Worm (Caenorhabditis elegans) whole organism, L3 larva: Measurements from ENCODE around the gene dbn-1.
A peak's percentile ranks its signal among the peaks of the same experiment; 100 is the strongest.

ENCODE experiments used
- R02D3.7 ChIP-seq: fragments of 150-350 bp; optimal IDR thresholded peaks from 2 replicates; lab custom pipeline; 2014; ENCODE audit warnings: missing biosample characterization, missing genetic modification characterization
- ceh-16 ChIP-seq: sonication (generic microtip); optimal IDR thresholded peaks from 2 replicates; lab custom pipeline; 2017; ENCODE audit warnings: missing biosample characterization, missing genetic modification characterization
- ceh-82 ChIP-seq: fragments of 150-350 bp; optimal IDR thresholded peaks from 2 replicates; lab custom pipeline; 2014; ENCODE audit warnings: missing biosample characterization, missing genetic modification characterization
- ceh-9 ChIP-seq: sonication (generic microtip); optimal IDR thresholded peaks from 2 replicates; lab custom pipeline; 2018; ENCODE audit warnings: missing biosample characterization, missing genetic modification characterization
- daf-12 ChIP-seq: fragments of 150-350 bp; optimal IDR thresholded peaks from 2 replicates; lab custom pipeline; 2014; ENCODE audit warnings: missing biosample characterization, missing genetic modification reagents, missing genetic modification characterization
- egl-27 ChIP-seq: sonication (generic microtip); optimal IDR thresholded peaks from 4 replicates; lab custom pipeline; 2017; ENCODE audit warnings: missing biosample characterization, missing genetic modification reagents, missing genetic modification characterization
- egl-5 ChIP-seq: fragments of 150-350 bp; optimal IDR thresholded peaks from 2 replicates; lab custom pipeline; 2017; ENCODE audit warnings: missing biosample characterization, missing genetic modification reagents, missing genetic modification characterization, inconsistent platforms
- elt-1 ChIP-seq: fragments of 150-350 bp; optimal IDR thresholded peaks from 2 replicates; lab custom pipeline; 2014; ENCODE audit warnings: missing biosample characterization, missing genetic modification characterization
- elt-2 ChIP-seq: sonication (generic microtip); optimal IDR thresholded peaks from 2 replicates; lab custom pipeline; 2016; ENCODE audit warnings: missing genetic modification reagents, mild to moderate bottlenecking, missing genetic modification characterization, missing compliant biosample characterization
- elt-3 ChIP-seq, 3 experiments: fragments of 150-350 bp in 1 of 3; sonication (generic microtip) in 2 of 3; optimal IDR thresholded peaks; 2 replicates in 2 of 3; 4 replicates in 1 of 3; lab custom pipeline; 2014 to 2017; ENCODE audit warnings: missing biosample characterization in 3 of 3, missing genetic modification characterization in 3 of 3
- eor-1 ChIP-seq, 2 experiments: fragments of 150-350 bp; optimal IDR thresholded peaks; 2 replicates each; lab custom pipeline; 2014 to 2018; ENCODE audit warnings: missing biosample characterization in 2 of 2, missing genetic modification characterization in 2 of 2
- fkh-10 ChIP-seq: sonication (generic microtip); optimal IDR thresholded peaks from 2 replicates; lab custom pipeline; 2017; ENCODE audit warnings: missing biosample characterization, missing genetic modification reagents, missing genetic modification characterization
- fkh-2 ChIP-seq: fragments of 150-350 bp; optimal IDR thresholded peaks from 2 replicates; lab custom pipeline; 2014; ENCODE audit warnings: missing biosample characterization, missing genetic modification reagents, missing genetic modification characterization
- hmg-11 ChIP-seq: sonication (generic microtip); optimal IDR thresholded peaks from 2 replicates; lab custom pipeline; 2016; ENCODE audit warnings: missing genetic modification characterization, missing compliant biosample characterization
- jun-1 ChIP-seq: fragments of 150-350 bp; optimal IDR thresholded peaks from 2 replicates; lab custom pipeline; 2014; ENCODE audit warnings: missing biosample characterization, missing genetic modification reagents, missing genetic modification characterization
- lin-39 ChIP-seq: fragments of 150-350 bp; optimal IDR thresholded peaks from 2 replicates; lab custom pipeline; 2018; ENCODE audit warnings: missing biosample characterization, missing genetic modification reagents, missing genetic modification characterization
- lsy-12 ChIP-seq: sonication (generic microtip); optimal IDR thresholded peaks from 2 replicates; lab custom pipeline; 2016; ENCODE audit warnings: mild to moderate bottlenecking, missing genetic modification characterization, missing compliant biosample characterization
- mdl-1 ChIP-seq: fragments of 150-350 bp; optimal IDR thresholded peaks from 2 replicates; lab custom pipeline; 2014; ENCODE audit warnings: missing biosample characterization, missing genetic modification characterization
- mml-1 ChIP-seq: fragments of 150-350 bp; sonication (generic microtip); optimal IDR thresholded peaks from 3 replicates; lab custom pipeline; 2014; ENCODE audit warnings: missing biosample characterization, missing genetic modification characterization
- nfya-1 ChIP-seq: sonication (generic microtip); optimal IDR thresholded peaks from 2 replicates; lab custom pipeline; 2017; ENCODE audit warnings: missing genetic modification characterization, mild to moderate bottlenecking, missing compliant biosample characterization, antibody characterized with exemption, moderate library complexity; ENCODE audit not compliant: insufficient read depth
- nhr-12 ChIP-seq: fragments of 150-350 bp; optimal IDR thresholded peaks from 2 replicates; lab custom pipeline; 2014; ENCODE audit warnings: missing biosample characterization, missing genetic modification characterization
- nhr-23 ChIP-seq: fragments of 150-350 bp; optimal IDR thresholded peaks from 2 replicates; lab custom pipeline; 2014; ENCODE audit warnings: missing biosample characterization, missing genetic modification reagents, missing genetic modification characterization
- nhr-237 ChIP-seq: fragments of 150-350 bp; optimal IDR thresholded peaks from 2 replicates; lab custom pipeline; 2014; ENCODE audit warnings: missing biosample characterization, missing genetic modification characterization
- nhr-25 ChIP-seq: sonication (generic microtip); optimal IDR thresholded peaks from 2 replicates; lab custom pipeline; 2017; ENCODE audit warnings: missing biosample characterization, missing genetic modification characterization
- nhr-28 ChIP-seq: fragments of 150-350 bp; optimal IDR thresholded peaks from 2 replicates; lab custom pipeline; 2014; ENCODE audit warnings: missing biosample characterization, missing genetic modification characterization
- nhr-43 ChIP-seq: sonication (generic microtip); optimal IDR thresholded peaks from 2 replicates; lab custom pipeline; 2016; ENCODE audit warnings: mild to moderate bottlenecking, missing genetic modification characterization, missing compliant biosample characterization; ENCODE audit not compliant: poor library complexity, severe bottlenecking
- nhr-76 ChIP-seq: fragments of 150-350 bp; sonication (generic microtip); optimal IDR thresholded peaks from 5 replicates; lab custom pipeline; 2014; ENCODE audit warnings: missing biosample characterization, missing genetic modification characterization
- pha-4 ChIP-seq: fragments of 150-350 bp; optimal IDR thresholded peaks from 2 replicates; lab custom pipeline; 2014; ENCODE audit warnings: missing biosample characterization, missing genetic modification reagents, missing genetic modification characterization
- pqm-1 ChIP-seq: fragments of 150-350 bp; optimal IDR thresholded peaks from 2 replicates; lab custom pipeline; 2017; ENCODE audit warnings: missing biosample characterization, missing genetic modification characterization, inconsistent platforms
- sea-2 ChIP-seq: fragments of 150-350 bp; sonication (generic microtip); optimal IDR thresholded peaks from 4 replicates; lab custom pipeline; 2014; ENCODE audit warnings: missing biosample characterization, missing genetic modification reagents, missing genetic modification characterization
- skn-1 ChIP-seq: fragments of 150-350 bp; optimal IDR thresholded peaks from 2 replicates; lab custom pipeline; 2014; ENCODE audit warnings: missing biosample characterization, missing genetic modification characterization
- snpc-4 ChIP-seq: fragments of 150-350 bp; optimal IDR thresholded peaks from 2 replicates; lab custom pipeline; 2014; ENCODE audit warnings: missing biosample characterization, missing genetic modification characterization
- unc-39 ChIP-seq: sonication (generic microtip); optimal IDR thresholded peaks from 4 replicates; lab custom pipeline; 2017; ENCODE audit warnings: missing biosample characterization, missing genetic modification characterization
- unc-62 ChIP-seq: fragments of 150-350 bp; sonication (generic microtip); optimal IDR thresholded peaks from 4 replicates; lab custom pipeline; 2014; ENCODE audit warnings: missing biosample characterization, missing genetic modification reagents, missing genetic modification characterization
- zag-1 ChIP-seq: fragments of 150-350 bp; optimal IDR thresholded peaks from 2 replicates; lab custom pipeline; 2014; ENCODE audit warnings: missing biosample characterization, missing genetic modification characterization
- ztf-11 ChIP-seq: fragments of 150-350 bp; optimal IDR thresholded peaks from 2 replicates; lab custom pipeline; 2014; ENCODE audit warnings: missing biosample characterization, missing genetic modification characterization
- ztf-4 ChIP-seq: fragments of 150-350 bp; optimal IDR thresholded peaks from 2 replicates; lab custom pipeline; 2014; ENCODE audit warnings: missing biosample characterization, missing genetic modification characterization

dbn-1 gene

DNA sequence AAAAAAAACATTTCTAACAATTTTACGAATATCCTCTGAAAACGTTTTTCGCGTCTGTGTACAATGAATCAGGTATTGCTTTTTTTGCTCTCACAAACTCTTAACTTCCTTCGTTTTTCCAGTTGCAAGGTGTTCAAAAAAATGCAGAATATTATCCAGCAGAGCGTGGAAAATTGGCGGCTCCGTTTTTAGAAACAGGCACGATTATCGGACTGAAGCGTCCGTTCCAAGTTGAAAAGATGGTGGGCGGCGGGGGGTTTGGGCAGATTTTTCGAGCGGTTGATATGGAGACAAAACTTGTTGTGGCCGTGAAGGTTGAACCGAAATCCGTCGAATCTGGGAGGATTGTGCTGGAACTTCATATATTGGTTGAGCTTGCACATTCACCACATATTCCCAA is 26.9 kb downstream of the dbn-1 start, which contains the start of gene W06F12.3:
Gene W06F12.3 (plus strand): TSS at position 23 of the 400 bp plus-strand sequence.
- TF ChIP-seq nhr-12 (tag; lab: Kevin White, UChicago) (no peak), skn-1 (tag; lab: Kevin White, UChicago) (no peak), pqm-1 (tag; lab: Kevin White, UChicago) (no peak), pha-4 (tag; lab: Kevin White, UChicago) (no peak), nhr-25 (tag; lab: Kevin White, UChicago) (no peak), ceh-82 (tag; lab: Kevin White, UChicago) (no peak), R02D3.7 (tag; lab: Kevin White, UChicago) (no peak)

DNA sequence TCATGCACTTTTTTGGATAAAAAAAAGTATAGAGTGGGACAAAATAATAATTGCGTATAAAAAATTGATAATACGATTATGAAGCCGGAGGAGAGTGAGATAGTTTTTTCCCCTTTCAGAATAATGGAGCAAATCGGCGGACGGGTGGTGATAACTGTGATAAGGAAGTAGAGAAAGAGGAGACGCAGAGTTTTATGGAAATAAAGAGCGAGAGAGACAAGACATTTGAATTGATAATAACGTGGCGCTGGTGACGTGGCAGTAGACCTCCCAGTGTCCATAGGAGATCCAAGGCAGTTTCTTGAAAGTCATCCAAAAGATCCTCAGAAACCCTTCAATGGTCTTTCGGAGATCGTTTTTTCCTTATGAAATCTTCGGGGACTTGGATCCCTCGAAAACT is 28.0 kb downstream of the dbn-1 start:
- no peak for TF ChIP-seq hmg-11 (tag; lab: Kevin White, UChicago)
- TF ChIP-seq elt-2 (tag; lab: Kevin White, UChicago) = peak; percentile 92
- no peak for TF ChIP-seq unc-62
- TF ChIP-seq nhr-23 (tag; lab: Kevin White, UChicago) = no peak
- TF ChIP-seq nhr-28 (tag; lab: Kevin White, UChicago) = no peak
- TF ChIP-seq fkh-2 (tag; lab: Kevin White, UChicago) = no peak
- TF ChIP-seq eor-1 (tag; optimal IDR thresholded peaks at IDR 0.05; lab: Kevin White, UChicago) = no peak
- TF ChIP-seq nhr-237 (tag; lab: Kevin White, UChicago) = no peak
- TF ChIP-seq nhr-12 (tag; lab: Kevin White, UChicago) = no peak
- no peak for TF ChIP-seq mml-1 (tag; lab: Kevin White, UChicago)
- TF ChIP-seq fkh-10 (GFP tag; lab: Kevin White, UChicago) = no peak
- no peak for TF ChIP-seq nhr-43 (tag; lab: Kevin White, UChicago)
- TF ChIP-seq nhr-76 (tag; lab: Kevin White, UChicago) = no peak
- TF ChIP-seq egl-27 (tag; lab: Kevin White, UChicago) = no peak
- no peak for TF ChIP-seq daf-12
- TF ChIP-seq ceh-9 (tag; lab: Kevin White, UChicago) = no peak
- TF ChIP-seq ztf-4 (tag; lab: Kevin White, UChicago) = no peak
- TF ChIP-seq pha-4 (tag; lab: Kevin White, UChicago) = peak; percentile 30
- TF ChIP-seq pqm-1 (tag; lab: Kevin White, UChicago) = peak; percentile 85
- no peak for TF ChIP-seq R02D3.7 (tag; lab: Kevin White, UChicago)
- TF ChIP-seq jun-1 = peak; percentile 29
- no peak for TF ChIP-seq nhr-25 (tag; lab: Kevin White, UChicago)
- TF ChIP-seq elt-1 (tag; lab: Kevin White, UChicago) = no peak
- TF ChIP-seq lsy-12 = no peak
- TF ChIP-seq zag-1 (tag; lab: Kevin White, UChicago) = no peak
- TF ChIP-seq snpc-4 (tag; lab: Kevin White, UChicago) = no peak

DNA sequence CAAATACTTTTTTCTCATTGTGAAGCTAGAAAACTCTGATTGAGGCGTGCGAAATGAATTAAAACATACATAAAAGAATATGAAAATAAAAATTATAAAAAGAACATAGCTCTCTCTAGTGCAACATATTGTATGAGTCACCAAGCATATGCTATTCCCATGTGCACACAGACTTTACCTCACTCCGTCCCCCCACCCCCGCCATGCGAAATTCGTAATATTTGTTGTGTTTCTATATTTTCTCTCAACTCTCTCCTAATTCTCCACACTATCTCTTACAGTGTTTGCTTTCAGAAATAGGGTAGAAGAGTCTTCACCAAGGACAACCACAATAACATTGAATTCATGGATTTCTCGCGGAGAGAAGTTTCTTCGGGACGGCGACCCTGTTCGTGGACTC is 29.2 kb downstream of the dbn-1 start:
- TF ChIP-seq unc-39 (tag; lab: Kevin White, UChicago) (no peak), ztf-4 (tag; lab: Kevin White, UChicago) (no peak), pqm-1 (tag; lab: Kevin White, UChicago) (peak; percentile 51), skn-1 (tag; lab: Kevin White, UChicago) (no peak), pha-4 (tag; lab: Kevin White, UChicago) (peak; percentile 75)
- TF ChIP-seq, all 47 proteins: peak for 2

DNA sequence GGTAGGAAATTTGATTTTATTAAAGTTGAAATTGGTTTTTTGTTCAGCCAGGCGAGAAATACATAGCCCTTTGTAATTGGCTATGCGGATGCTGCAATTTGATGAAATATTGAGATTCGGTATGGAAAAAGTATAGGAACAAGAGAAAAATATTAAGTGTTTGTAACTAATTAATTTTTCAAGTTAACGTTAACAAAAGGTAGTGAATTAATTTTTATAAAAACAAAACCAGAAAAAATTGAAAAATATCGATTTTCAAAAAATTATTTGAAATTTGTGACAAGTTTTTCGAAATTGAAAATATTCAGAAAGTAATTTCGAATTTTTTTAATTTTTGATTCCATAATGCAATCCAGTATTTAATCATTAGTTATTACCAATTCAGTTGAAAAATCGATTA is 30.3 kb downstream of the dbn-1 start, which contains the start of gene W06F12.2:
Gene W06F12.2 (minus strand): TSS at position 101 of the 400 bp plus-strand sequence.
- TF ChIP-seq jun-1 = no peak
- TF ChIP-seq elt-3 (tag; optimal IDR thresholded peaks at IDR 0.05; lab: Kevin White, UChicago) = no peak
- TF ChIP-seq mdl-1 (tag; lab: Kevin White, UChicago) = no peak
- no peak for TF ChIP-seq nfya-1 (tag; lab: Kevin White, UChicago)
- TF ChIP-seq sea-2 (GFP tag; lab: Kevin White, UChicago) = no peak

DNA sequence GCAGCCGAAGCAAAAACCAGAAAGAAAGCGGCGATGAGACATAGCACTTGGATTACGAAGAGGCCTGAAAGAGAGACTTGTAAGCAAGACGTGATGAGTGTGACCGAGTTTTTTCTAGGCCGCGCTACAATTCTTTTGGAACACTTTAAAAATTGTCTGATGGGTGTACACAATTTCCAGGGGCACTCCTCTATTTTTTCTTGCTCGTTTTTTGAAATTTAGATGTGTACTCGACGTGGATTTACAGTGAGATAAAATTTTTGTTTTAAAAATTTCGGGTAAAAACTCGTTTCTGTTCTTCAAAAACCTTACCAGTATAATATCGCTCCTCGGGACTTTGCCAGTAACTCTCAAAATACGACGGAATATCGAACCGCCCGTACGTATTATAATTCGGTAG is 32.1 kb downstream of the dbn-1 start:
- no peak for TF ChIP-seq pqm-1 (tag; lab: Kevin White, UChicago)
- no peak for TF ChIP-seq nhr-12 (tag; lab: Kevin White, UChicago)
- no peak for TF ChIP-seq elt-2 (tag; lab: Kevin White, UChicago)
- TF ChIP-seq ztf-4 (tag; lab: Kevin White, UChicago) = no peak
- TF ChIP-seq ztf-11 (tag; lab: Kevin White, UChicago) = no peak
- TF ChIP-seq unc-39 (tag; lab: Kevin White, UChicago) = no peak
- no peak for TF ChIP-seq egl-5
- TF ChIP-seq zag-1 (tag; lab: Kevin White, UChicago) = no peak
- TF ChIP-seq skn-1 (tag; lab: Kevin White, UChicago) = no peak
- TF ChIP-seq ceh-16 (tag; lab: Kevin White, UChicago) = no peak
- no peak for TF ChIP-seq ceh-82 (tag; lab: Kevin White, UChicago)
- no peak for TF ChIP-seq nfya-1 (tag; lab: Kevin White, UChicago)
- TF ChIP-seq elt-3 (tag; optimal IDR thresholded peaks at IDR 0.05; lab: Kevin White, UChicago) = no peak
- TF ChIP-seq lin-39 (tag; lab: Kevin White, UChicago) = no peak
- no peak for TF ChIP-seq elt-1 (tag; lab: Kevin White, UChicago)
- no peak for TF ChIP-seq jun-1
